Worm (Caenorhabditis elegans): ENCODE results near the gene pyt-1.

- no peak for TF ChIP-seq ceh-28 (tag; optimal IDR thresholded peaks at IDR 0.05)
- no peak for TF ChIP-seq mxl-3 (GFP tag; optimal IDR thresholded peaks at IDR 0.05)
- TF ChIP-seq jun-1 (tag; optimal IDR thresholded peaks at IDR 0.05): no peak
- TF ChIP-seq pha-4 (GFP tag; IDR thresholded peaks at IDR 0.05): no peak
- TF ChIP-seq pha-4 (tag; optimal IDR thresholded peaks at IDR 0.05): no peak
- TF ChIP-seq unc-62 (GFP tag; optimal IDR thresholded peaks at IDR 0.05 in 1 of 2): no peak
- no peak for TF ChIP-seq unc-62 (tag; optimal IDR thresholded peaks at IDR 0.05)
- no peak for TF ChIP-seq ceh-62 (tag; optimal IDR thresholded peaks at IDR 0.05)
- TF ChIP-seq aly-2 (tag; optimal IDR thresholded peaks at IDR 0.05): no peak
These were observed 46.1 kb downstream of the pyt-1 start, which contains the start of gene ZK856.4 for ce11 chrV:10182984-10183383.
